Worm (Caenorhabditis elegans) whole organism, L2 larva: ENCODE results near the gene D1069.3.

Experiments used
- F13H6.1 ChIP-seq: sonication (generic microtip); optimal IDR thresholded peaks from 2 replicates; lab custom pipeline; 2016; ENCODE audit warnings: missing genetic modification characterization, missing compliant biosample characterization
- aly-2 ChIP-seq: fragments of 150-350 bp; optimal IDR thresholded peaks from 2 replicates; lab custom pipeline; 2014; ENCODE audit warnings: missing biosample characterization, missing genetic modification characterization
- blmp-1 ChIP-seq: sonication (generic microtip); optimal IDR thresholded peaks from 2 replicates; lab custom pipeline; 2017; ENCODE audit warnings: missing genetic modification characterization, mild to moderate bottlenecking, missing compliant biosample characterization, antibody characterized with exemption, moderate library complexity; ENCODE audit not compliant: insufficient read depth
- ceh-16 ChIP-seq: fragments of 150-350 bp; optimal IDR thresholded peaks from 2 replicates; lab custom pipeline; 2014; ENCODE audit warnings: missing biosample characterization, missing genetic modification characterization
- nhr-237 ChIP-seq: fragments of 150-350 bp; optimal IDR thresholded peaks from 2 replicates; lab custom pipeline; 2014; ENCODE audit warnings: missing biosample characterization, missing genetic modification characterization
- ztf-11 ChIP-seq: sonication (generic microtip); optimal IDR thresholded peaks from 2 replicates; lab custom pipeline; 2017; ENCODE audit warnings: missing biosample characterization, missing genetic modification characterization
- ztf-4 ChIP-seq: fragments of 150-350 bp; optimal IDR thresholded peaks from 2 replicates; lab custom pipeline; 2014; ENCODE audit warnings: missing biosample characterization, missing genetic modification characterization

- no peak for TF ChIP-seq F13H6.1 (tag; lab: Kevin White, UChicago)
- TF ChIP-seq aly-2 (tag; lab: Kevin White, UChicago) = no peak
- TF ChIP-seq ztf-11 (tag; lab: Kevin White, UChicago) = no peak
- no peak for TF ChIP-seq ztf-4 (tag; lab: Kevin White, UChicago)
- no peak for TF ChIP-seq nhr-237 (tag; lab: Kevin White, UChicago)
- no peak for TF ChIP-seq ceh-16
- TF ChIP-seq blmp-1 (tag; lab: Kevin White, UChicago) = no peak
Observed at ce11 chrII:385258-385657, 37.6 kb upstream of the D1069.3 start, which contains the start of gene C03H5.5.
